Worm (Caenorhabditis elegans) whole organism, L1 larva: ENCODE results near the gene ttll-15.

ENCODE experiments used
- C16A3.4 ChIP-seq: fragments of 150-350 bp; optimal IDR thresholded peaks from 2 replicates; lab custom pipeline; 2014; ENCODE audit warnings: missing biosample characterization, missing genetic modification characterization
- C34B4.2 ChIP-seq: sonication (generic microtip); optimal IDR thresholded peaks from 2 replicates; lab custom pipeline; 2017; ENCODE audit warnings: mild to moderate bottlenecking, missing genetic modification characterization, missing compliant biosample characterization
- F16B12.6 ChIP-seq: fragments of 150-350 bp; optimal IDR thresholded peaks from 2 replicates; lab custom pipeline; 2014; ENCODE audit warnings: missing biosample characterization, missing genetic modification characterization
- aha-1 ChIP-seq: fragments of 150-350 bp; optimal IDR thresholded peaks from 2 replicates; lab custom pipeline; 2014; ENCODE audit warnings: missing biosample characterization, missing genetic modification characterization
- aly-2 ChIP-seq: fragments of 150-350 bp; optimal IDR thresholded peaks from 2 replicates; lab custom pipeline; 2014; ENCODE audit warnings: missing biosample characterization, missing genetic modification characterization
- ceh-8 ChIP-seq: fragments of 200-800 bp; sonication (Bioruptor generic); optimal IDR thresholded peaks from 2 replicates; lab custom pipeline; 2018; ENCODE audit warnings: mild to moderate bottlenecking, missing genetic modification characterization, moderate library complexity, missing compliant biosample characterization
- ces-1 ChIP-seq: fragments of 150-350 bp; optimal IDR thresholded peaks from 2 replicates; lab custom pipeline; 2014; ENCODE audit warnings: missing biosample characterization, missing genetic modification reagents, missing genetic modification characterization
- dpl-1 ChIP-seq, 3 experiments: fragments of 150-350 bp in 2 of 3; sonication (generic microtip) in 1 of 3; optimal IDR thresholded peaks; 2 replicates each; lab custom pipeline; 2014 to 2017; ENCODE audit warnings: missing biosample characterization in 3 of 3, missing genetic modification characterization in 3 of 3, missing genetic modification reagents in 3 of 3
- efl-1 ChIP-seq, 4 experiments: fragments of 150-350 bp; optimal IDR thresholded peaks in 3 of 4; peaks in 1 of 4; 1 replicate in 1 of 4; 2 replicates in 3 of 4; lab custom pipeline; 2014; ENCODE audit warnings: missing biosample characterization in 2 of 4, missing genetic modification characterization in 2 of 4, missing genetic modification reagents in 2 of 4
- efl-3 ChIP-seq: fragments of 200-800 bp; sonication (Bioruptor generic); optimal IDR thresholded peaks from 2 replicates; lab custom pipeline; 2018; ENCODE audit warnings: mild to moderate bottlenecking, missing genetic modification characterization, missing compliant biosample characterization
- ets-5 ChIP-seq: fragments of 200-800 bp; sonication (Bioruptor generic); IDR thresholded peaks from 2 replicates; pipeline ENCODE4 v1.3.6; 2022; ENCODE audit warnings: missing genetic modification characterization, missing compliant biosample characterization
- fkh-4 ChIP-seq: sonication (generic microtip); optimal IDR thresholded peaks from 2 replicates; lab custom pipeline; 2016; ENCODE audit warnings: missing compliant biosample characterization, missing genetic modification characterization, borderline replicate concordance
- fkh-8 ChIP-seq: sonication (generic microtip); optimal IDR thresholded peaks from 2 replicates; lab custom pipeline; 2016; ENCODE audit warnings: mild to moderate bottlenecking, missing genetic modification characterization, missing compliant biosample characterization
- fos-1 ChIP-seq: fragments of 150-350 bp; optimal IDR thresholded peaks from 2 replicates; lab custom pipeline; 2014; ENCODE audit warnings: missing biosample characterization, missing genetic modification characterization
- grh-1 ChIP-seq: fragments of 200-800 bp; sonication (Bioruptor generic); IDR thresholded peaks from 2 replicates; pipeline ENCODE4 v1.3.6; 2022; ENCODE audit warnings: missing genetic modification reagents, missing genetic modification characterization, missing compliant biosample characterization
- hlh-17 ChIP-seq: fragments of 200-800 bp; sonication (Bioruptor generic); optimal IDR thresholded peaks from 2 replicates; lab custom pipeline; 2018; ENCODE audit warnings: missing genetic modification characterization, mild to moderate bottlenecking, missing compliant biosample characterization, moderate library complexity, borderline replicate concordance
- hpl-2 ChIP-seq: fragments of 150-350 bp; optimal IDR thresholded peaks from 2 replicates; lab custom pipeline; 2014; ENCODE audit warnings: missing biosample characterization, missing genetic modification reagents, missing genetic modification characterization
- irx-1 ChIP-seq: sonication (generic microtip); optimal IDR thresholded peaks from 2 replicates; lab custom pipeline; 2016; ENCODE audit warnings: missing genetic modification characterization, missing compliant biosample characterization
- isw-1 ChIP-seq: fragments of 200-800 bp; sonication (Bioruptor generic); IDR thresholded peaks from 2 replicates; pipeline ENCODE4 v1.3.6; 2022; ENCODE audit warnings: missing genetic modification characterization, missing compliant biosample characterization
- jun-1 ChIP-seq: fragments of 150-350 bp; optimal IDR thresholded peaks from 2 replicates; lab custom pipeline; 2014; ENCODE audit warnings: missing biosample characterization, missing genetic modification reagents, missing genetic modification characterization
- lin-13 ChIP-seq: fragments of 150-350 bp; optimal IDR thresholded peaks from 2 replicates; lab custom pipeline; 2014; ENCODE audit warnings: missing biosample characterization, missing genetic modification reagents, missing genetic modification characterization
- lin-15B ChIP-seq: fragments of 150-350 bp; sonication (generic microtip); optimal IDR thresholded peaks from 3 replicates; lab custom pipeline; 2014; ENCODE audit warnings: missing biosample characterization, missing genetic modification characterization
- lin-39 ChIP-seq: fragments of 150-350 bp; optimal IDR thresholded peaks from 2 replicates; lab custom pipeline; 2014; ENCODE audit warnings: missing biosample characterization, missing genetic modification reagents, missing genetic modification characterization
- lir-3 ChIP-seq: sonication (generic microtip); optimal IDR thresholded peaks from 2 replicates; lab custom pipeline; 2016; ENCODE audit warnings: mild to moderate bottlenecking, missing genetic modification characterization, moderate library complexity, missing compliant biosample characterization; ENCODE audit not compliant: poor library complexity
- lsy-2 ChIP-seq, 2 experiments: fragments of 150-350 bp; optimal IDR thresholded peaks; 2 replicates each; lab custom pipeline; 2014; ENCODE audit warnings: missing biosample characterization in 2 of 2, missing genetic modification characterization in 2 of 2
- mab-9 ChIP-seq: fragments of 200-800 bp; sonication (Bioruptor generic); IDR thresholded peaks from 2 replicates; pipeline ENCODE4 v1.3.6; 2022; ENCODE audit warnings: missing genetic modification reagents, missing genetic modification characterization, missing compliant biosample characterization
- mef-2 ChIP-seq: fragments of 150-350 bp; optimal IDR thresholded peaks from 2 replicates; lab custom pipeline; 2014; ENCODE audit warnings: missing biosample characterization, missing genetic modification characterization
- nhr-11 ChIP-seq: fragments of 150-350 bp; optimal IDR thresholded peaks from 2 replicates; lab custom pipeline; 2014; ENCODE audit warnings: missing biosample characterization, missing genetic modification characterization
- nhr-12 ChIP-seq: sonication (generic microtip); optimal IDR thresholded peaks from 2 replicates; lab custom pipeline; 2017; ENCODE audit warnings: missing biosample characterization, missing genetic modification characterization
- nhr-19 ChIP-seq: fragments of 200-800 bp; sonication (Bioruptor generic); conservative IDR thresholded peaks from 2 replicates; pipeline ENCODE4 v1.3.6; 2022; ENCODE audit warnings: missing genetic modification characterization, missing compliant biosample characterization
- nhr-20 ChIP-seq: sonication (generic microtip); optimal IDR thresholded peaks from 2 replicates; lab custom pipeline; 2016; ENCODE audit warnings: mild to moderate bottlenecking, missing genetic modification characterization, missing compliant biosample characterization
- nhr-237 ChIP-seq: fragments of 150-350 bp; optimal IDR thresholded peaks from 2 replicates; lab custom pipeline; 2014; ENCODE audit warnings: missing biosample characterization, missing genetic modification characterization
- nhr-47 ChIP-seq: sonication (generic microtip); optimal IDR thresholded peaks from 2 replicates; lab custom pipeline; 2016; ENCODE audit warnings: mild to moderate bottlenecking, missing genetic modification characterization, moderate library complexity, missing compliant biosample characterization
- nhr-71 ChIP-seq: sonication (generic microtip); optimal IDR thresholded peaks from 2 replicates; lab custom pipeline; 2016; ENCODE audit warnings: mild to moderate bottlenecking, missing genetic modification characterization, moderate library complexity, missing compliant biosample characterization
- nhr-76 ChIP-seq: sonication (generic microtip); optimal IDR thresholded peaks from 2 replicates; lab custom pipeline; 2017; ENCODE audit warnings: missing biosample characterization, missing genetic modification characterization
- nhr-77 ChIP-seq: fragments of 150-350 bp; optimal IDR thresholded peaks from 2 replicates; lab custom pipeline; 2014; ENCODE audit warnings: missing biosample characterization, missing genetic modification characterization
- nhr-85 ChIP-seq: sonication (generic microtip); peaks from one replicate; lab custom pipeline; 2016; ENCODE audit warnings: missing genetic modification characterization, inconsistent platforms, missing compliant biosample characterization
- nhr-90 ChIP-seq: sonication (generic microtip); optimal IDR thresholded peaks from 2 replicates; lab custom pipeline; 2016; ENCODE audit warnings: mild to moderate bottlenecking, missing genetic modification characterization, missing compliant biosample characterization; ENCODE audit not compliant: poor library complexity
- rnt-1 ChIP-seq: sonication (generic microtip); optimal IDR thresholded peaks from 2 replicates; lab custom pipeline; 2016; ENCODE audit warnings: mild to moderate bottlenecking, missing genetic modification characterization, moderate library complexity, missing compliant biosample characterization
- skn-1 ChIP-seq: fragments of 150-350 bp; optimal IDR thresholded peaks from 2 replicates; lab custom pipeline; 2014; ENCODE audit warnings: missing biosample characterization, missing genetic modification characterization
- snpc-4 ChIP-seq: fragments of 150-350 bp; optimal IDR thresholded peaks from 2 replicates; lab custom pipeline; 2014; ENCODE audit warnings: missing biosample characterization, missing genetic modification characterization
- snu-23 ChIP-seq: sonication (generic microtip); optimal IDR thresholded peaks from 2 replicates; lab custom pipeline; 2016; ENCODE audit warnings: missing genetic modification characterization, missing compliant biosample characterization
- sup-37 ChIP-seq: fragments of 200-800 bp; sonication (Bioruptor generic); optimal IDR thresholded peaks from 2 replicates; lab custom pipeline; 2018; ENCODE audit warnings: mild to moderate bottlenecking, missing genetic modification characterization, missing compliant biosample characterization
- unc-130 ChIP-seq: fragments of 150-350 bp; optimal IDR thresholded peaks from 2 replicates; lab custom pipeline; 2017; ENCODE audit warnings: missing biosample characterization, missing genetic modification characterization, inconsistent platforms
- unc-30 ChIP-seq: sonication (generic microtip); optimal IDR thresholded peaks from 2 replicates; lab custom pipeline; 2017; ENCODE audit warnings: missing biosample characterization, missing genetic modification characterization
- unc-62 ChIP-seq: fragments of 150-350 bp; optimal IDR thresholded peaks from 2 replicates; lab custom pipeline; 2014; ENCODE audit warnings: missing biosample characterization, missing genetic modification reagents, missing genetic modification characterization
- unc-98 ChIP-seq: fragments of 200-800 bp; sonication (Bioruptor generic); IDR thresholded peaks from 2 replicates; pipeline ENCODE4 v1.3.6; 2022; ENCODE audit warnings: missing genetic modification characterization, missing compliant biosample characterization
- xbp-1 ChIP-seq: sonication (generic microtip); optimal IDR thresholded peaks from 2 replicates; lab custom pipeline; 2016; ENCODE audit warnings: missing genetic modification characterization, missing compliant biosample characterization
- ztf-11 ChIP-seq, 2 experiments: sonication (generic microtip); optimal IDR thresholded peaks; 2 replicates each; lab custom pipeline; 2016 to 2017; ENCODE audit warnings: missing genetic modification characterization in 2 of 2, missing biosample characterization in 1 of 2, missing compliant biosample characterization in 1 of 2
- ztf-4 ChIP-seq: fragments of 150-350 bp; optimal IDR thresholded peaks from 2 replicates; lab custom pipeline; 2014; ENCODE audit warnings: missing biosample characterization, missing genetic modification characterization

The ttll-15 gene

DNA sequence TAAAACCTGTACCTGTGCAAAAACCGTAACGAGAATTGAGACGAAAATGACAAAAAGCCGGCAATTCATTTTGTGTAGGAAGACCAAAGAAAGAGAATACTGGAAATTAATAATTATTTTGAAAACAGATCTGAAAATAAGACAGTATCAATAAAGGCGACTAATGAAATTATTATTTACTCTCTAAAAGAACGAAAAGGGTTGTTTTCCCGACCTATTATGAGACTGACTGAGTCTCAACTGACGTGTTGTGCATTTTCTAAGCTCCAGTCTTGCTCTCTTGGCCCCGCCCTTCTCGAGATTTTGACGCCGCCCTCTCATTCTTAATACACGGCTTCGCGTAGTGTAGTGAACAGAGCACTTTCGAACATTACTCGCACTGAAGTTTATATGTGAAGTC, 8.3 kb upstream of the ttll-15 start, which contains the start of gene K07C5.9:
TSS of gene K07C5.9 (minus strand) at position 101 of the 400 bp plus-strand sequence.
- TF ChIP-seq sup-37 (GFP tag; lab: Kevin White, UChicago), result no peak
- TF ChIP-seq efl-1 (optimal IDR thresholded peaks at IDR 0.05; lab: Kevin White, UChicago), result no peak
- peak in 1 of 2 experiments; percentile 33 for TF ChIP-seq efl-1 (GFP tag; optimal IDR thresholded peaks at IDR 0.05 in 1 of 2; lab: Kevin White, UChicago)

DNA sequence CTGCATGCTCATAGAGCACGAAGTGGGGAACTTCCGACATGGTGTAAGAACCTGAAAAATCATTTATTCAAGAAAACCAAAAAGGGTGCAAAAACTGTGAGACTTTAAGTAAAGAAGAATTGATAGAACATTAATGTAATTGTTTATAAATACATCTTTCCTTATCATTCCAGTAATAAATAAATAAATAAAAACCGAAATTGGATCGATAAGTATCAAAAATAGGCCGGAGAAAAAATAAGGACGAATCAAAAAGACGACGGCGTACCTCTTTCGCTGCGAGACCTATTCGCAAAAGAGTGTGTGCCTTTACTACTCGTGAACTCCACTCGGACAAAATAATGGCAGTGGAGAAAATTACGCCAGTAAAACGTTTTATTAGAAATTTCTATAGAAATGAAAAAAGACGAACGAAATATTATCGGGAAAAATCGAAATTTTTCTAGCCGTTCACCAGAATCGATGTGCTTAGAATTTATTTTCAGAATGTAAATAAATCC, 5.4 kb upstream of the ttll-15 start, which contains the start of gene nol-56:
TSS of gene nol-56 (minus strand) at position 51 of the 500 bp plus-strand sequence.
- TF ChIP-seq lsy-2 (tag; optimal IDR thresholded peaks at IDR 0.05; lab: Kevin White, UChicago), result peak; percentile 87 to 93
- TF ChIP-seq C16A3.4 (tag; lab: Kevin White, UChicago), result peak; percentile 87
- no peak for TF ChIP-seq C34B4.2 (tag; lab: Kevin White, UChicago)
- TF ChIP-seq unc-62, result no peak
- TF ChIP-seq rnt-1 (tag; lab: Kevin White, UChicago), result peak; percentile 95
- TF ChIP-seq snu-23 (GFP tag; lab: Kevin White, UChicago), result peak; percentile 92
- peak; percentile 81 for TF ChIP-seq lin-13 (GFP tag; lab: Kevin White, UChicago)
- TF ChIP-seq fkh-8 (tag; lab: Kevin White, UChicago), result peak; percentile 77
- TF ChIP-seq lir-3 (tag; lab: Kevin White, UChicago), result peak; percentile 88
- TF ChIP-seq mab-9 (GFP tag; lab: Robert Waterston, UW), result peak; percentile 62
- TF ChIP-seq unc-130 (tag; lab: Kevin White, UChicago), result peak; percentile 85
- TF ChIP-seq isw-1 (GFP tag; lab: Robert Waterston, UW), result peak; percentile 82
- no peak for TF ChIP-seq unc-30 (tag; lab: Kevin White, UChicago)
- TF ChIP-seq aly-2, result peak; percentile 45
- TF ChIP-seq dpl-1 (GFP tag; optimal IDR thresholded peaks at IDR 0.05; lab: Kevin White, UChicago), result peak; percentile 81 to 86 (median 85)
- TF ChIP-seq sup-37 (GFP tag; lab: Kevin White, UChicago), result no peak
- no peak for TF ChIP-seq ces-1 (GFP tag; lab: Kevin White, UChicago)
- TF ChIP-seq nhr-20 (tag; lab: Kevin White, UChicago), result peak; percentile 91
- peak; percentile 93 for TF ChIP-seq nhr-71 (tag; lab: Kevin White, UChicago)
- TF ChIP-seq fkh-4 (tag; lab: Kevin White, UChicago), result peak; percentile 43
- TF ChIP-seq skn-1 (tag; lab: Kevin White, UChicago), result peak; percentile 75
- no peak for TF ChIP-seq nhr-12 (tag; lab: Kevin White, UChicago)
- peak in 1 of 2 experiments; percentile 86 for TF ChIP-seq ztf-11 (tag; optimal IDR thresholded peaks at IDR 0.05; lab: Kevin White, UChicago)
- TF ChIP-seq fos-1 (tag; lab: Kevin White, UChicago), result peak; percentile 44
- no peak for TF ChIP-seq mef-2 (tag; lab: Kevin White, UChicago)
- TF ChIP-seq ztf-4 (tag; lab: Kevin White, UChicago), result peak; percentile 42
- TF ChIP-seq snpc-4 (tag; lab: Kevin White, UChicago), result peak; percentile 69
- peak; percentile 70 for TF ChIP-seq grh-1 (GFP tag; lab: Robert Waterston, UW)
- peak; percentile 78 for TF ChIP-seq irx-1 (tag; lab: Kevin White, UChicago)
- TF ChIP-seq nhr-19, result peak; percentile 84
- peak; percentile 92 for TF ChIP-seq nhr-47 (tag; lab: Kevin White, UChicago)
- peak; percentile 51 for TF ChIP-seq jun-1
- peak; percentile 81 for TF ChIP-seq lin-15B
- TF ChIP-seq xbp-1 (tag; lab: Kevin White, UChicago), result peak; percentile 92
- peak; percentile 87 for TF ChIP-seq nhr-85 (tag; lab: Kevin White, UChicago)
- TF ChIP-seq nhr-237 (tag; lab: Kevin White, UChicago), result peak; percentile 28
- no peak for TF ChIP-seq aha-1 (tag; lab: Kevin White, UChicago)
- TF ChIP-seq nhr-76, result no peak
- TF ChIP-seq efl-3 (GFP tag; lab: Kevin White, UChicago), result peak; percentile 43
- TF ChIP-seq unc-98 (GFP tag; lab: Robert Waterston, UW), result no peak
- TF ChIP-seq nhr-77, result peak; percentile 37
- TF ChIP-seq lin-39 (tag; lab: Kevin White, UChicago), result peak; percentile 51
- TF ChIP-seq ets-5, result no peak
- peak; percentile 54 for TF ChIP-seq ceh-8
- peak; percentile 0 for TF ChIP-seq hpl-2 (GFP tag; lab: Kevin White, UChicago)
- peak; percentile 90 for TF ChIP-seq nhr-90 (tag; lab: Kevin White, UChicago)
- no peak for TF ChIP-seq nhr-11 (tag; lab: Kevin White, UChicago)
- TF ChIP-seq F16B12.6, result peak; percentile 47
- no peak for TF ChIP-seq hlh-17 (GFP tag; lab: Kevin White, UChicago)
